Fruit fly (Drosophila melanogaster) whole organism, embryonic: Measurements from ENCODE around the gene opa.
A peak's percentile ranks its signal among the peaks of the same experiment; 100 is the strongest.

ENCODE experiments used
- Atf6 ChIP-seq: fragments of 200-800 bp; sonication (Bioruptor generic); IDR thresholded peaks from 2 replicates; pipeline ENCODE4 v1.3.6; 2022; ENCODE audit warnings: missing biosample characterization, missing genetic modification characterization
- CG10274 ChIP-seq: fragments of 200-800 bp; sonication (Bioruptor generic); optimal IDR thresholded peaks from 3 replicates; lab custom pipeline; 2017; ENCODE audit warnings: missing biosample characterization, mild to moderate bottlenecking, missing genetic modification characterization
- CG11247 ChIP-seq: fragments of 200-800 bp; sonication (Bioruptor generic); IDR thresholded peaks from 2 replicates; pipeline ENCODE4 v1.3.6; 2022; ENCODE audit warnings: missing biosample characterization, missing genetic modification characterization
- CG11456 ChIP-seq: fragments of 200-800 bp; sonication (Bioruptor generic); IDR thresholded peaks from 3 replicates; pipeline ENCODE4 v1.3.6; 2022; ENCODE audit warnings: missing biosample characterization, missing genetic modification characterization
- CG12659 ChIP-seq: fragments of 200-800 bp; sonication (Bioruptor generic); optimal IDR thresholded peaks from 3 replicates; lab custom pipeline; 2017; ENCODE audit warnings: mild to moderate bottlenecking, missing biosample characterization, missing genetic modification reagents, missing genetic modification characterization
- CG13123 ChIP-seq: fragments of 200-800 bp; sonication (Bioruptor generic); optimal IDR thresholded peaks from 2 replicates; lab custom pipeline; 2016; ENCODE audit warnings: missing biosample characterization, missing genetic modification characterization
- CG13624 ChIP-seq: fragments of 200-800 bp; sonication (Bioruptor generic); optimal IDR thresholded peaks from 2 replicates; lab custom pipeline; 2016; ENCODE audit warnings: missing biosample characterization, missing genetic modification characterization
- CG14860 ChIP-seq: fragments of 200-800 bp; sonication (Bioruptor generic); IDR thresholded peaks from 3 replicates; pipeline ENCODE4 v1.3.6; 2022; ENCODE audit warnings: missing biosample characterization, missing genetic modification characterization; ENCODE audit not compliant: partially characterized antibody
- CG15696 ChIP-seq: fragments of 200-800 bp; sonication (Bioruptor generic); optimal IDR thresholded peaks from 2 replicates; lab custom pipeline; 2019; ENCODE audit warnings: missing biosample characterization, mild to moderate bottlenecking, missing genetic modification characterization, moderate library complexity
- CG1602 ChIP-seq: fragments of 200-800 bp; sonication (Bioruptor generic); optimal IDR thresholded peaks from 3 replicates; lab custom pipeline; 2016; ENCODE audit warnings: missing biosample characterization, missing genetic modification characterization
- CG16779 ChIP-seq: fragments of 200-800 bp; sonication (Bioruptor generic); IDR thresholded peaks from 2 replicates; pipeline ENCODE4 v1.3.6; 2022; ENCODE audit warnings: missing biosample characterization, missing genetic modification characterization
- CG18476 ChIP-seq: fragments of 200-800 bp; sonication (Bioruptor generic); optimal IDR thresholded peaks from 2 replicates; lab custom pipeline; 2016; ENCODE audit warnings: missing biosample characterization, mild to moderate bottlenecking, missing genetic modification characterization
- CG31224 ChIP-seq: fragments of 200-800 bp; sonication (Bioruptor generic); IDR thresholded peaks from 2 replicates; pipeline ENCODE4 v1.3.6; 2022; ENCODE audit warnings: missing biosample characterization, missing genetic modification characterization
- CG32532 ChIP-seq: fragments of 200-800 bp; sonication (Bioruptor generic); IDR thresholded peaks from 2 replicates; pipeline ENCODE4 v1.3.6; 2022; ENCODE audit warnings: missing biosample characterization, missing genetic modification characterization
- CG3726 ChIP-seq: fragments of 200-800 bp; sonication (Bioruptor generic); IDR thresholded peaks from 3 replicates; pipeline ENCODE4, ENCODE4 v1.3.6; 2022; ENCODE audit warnings: missing biosample characterization, missing genetic modification characterization
- CG43689 ChIP-seq: fragments of 200-800 bp; sonication (Bioruptor generic); IDR thresholded peaks from 2 replicates; pipeline ENCODE4 v1.3.6; 2022; ENCODE audit warnings: missing biosample characterization, missing genetic modification characterization
- CG6813 ChIP-seq: fragments of 200-800 bp; sonication (Bioruptor generic); optimal IDR thresholded peaks from 2 replicates; lab custom pipeline; 2017; ENCODE audit warnings: missing biosample characterization, missing genetic modification characterization, mild to moderate bottlenecking, moderate library complexity, missing genetic modification reagents
- CG8765 ChIP-seq: fragments of 200-800 bp; sonication (Bioruptor generic); IDR thresholded peaks from 2 replicates; pipeline ENCODE4 v1.3.6; 2022; ENCODE audit warnings: missing biosample characterization, missing genetic modification characterization
- CG9437 ChIP-seq: fragments of 200-800 bp; sonication (Bioruptor generic); optimal IDR thresholded peaks from 2 replicates; lab custom pipeline; 2018; ENCODE audit warnings: missing biosample characterization, mild to moderate bottlenecking, missing genetic modification characterization
- CG9609 ChIP-seq: fragments of 200-800 bp; sonication (Bioruptor generic); optimal IDR thresholded peaks from 3 replicates; lab custom pipeline; 2016; ENCODE audit warnings: missing biosample characterization, missing genetic modification characterization
- CG9727 ChIP-seq: fragments of 200-800 bp; sonication (Bioruptor generic); optimal IDR thresholded peaks from 3 replicates; lab custom pipeline; 2017; ENCODE audit warnings: missing biosample characterization, mild to moderate bottlenecking, missing genetic modification characterization
- Dek ChIP-seq: fragments of 200-800 bp; sonication (Bioruptor generic); optimal IDR thresholded peaks from 3 replicates; lab custom pipeline; 2019; ENCODE audit warnings: missing biosample characterization, mild to moderate bottlenecking, missing genetic modification characterization, moderate library complexity
- Dref ChIP-seq: fragments of 200-800 bp; sonication (Bioruptor generic); IDR thresholded peaks from 2 replicates; pipeline ENCODE4 v1.3.6; 2022; ENCODE audit warnings: missing biosample characterization, missing genetic modification characterization
- E2f1 ChIP-seq: fragments of 200-800 bp; sonication (Bioruptor generic); IDR thresholded peaks from 2 replicates; pipeline ENCODE4 v1.3.6; 2022; ENCODE audit warnings: missing biosample characterization, missing genetic modification characterization
- Fer1 ChIP-seq: fragments of 200-800 bp; sonication (Bioruptor generic); optimal IDR thresholded peaks from 2 replicates; lab custom pipeline; 2017; ENCODE audit warnings: missing biosample characterization, mild to moderate bottlenecking, missing genetic modification characterization
- H15 ChIP-seq: fragments of 200-800 bp; sonication (Bioruptor generic); IDR thresholded peaks from 3 replicates; pipeline ENCODE4 v1.3.6; 2022; ENCODE audit warnings: missing biosample characterization, missing genetic modification characterization
- Hey ChIP-seq: fragments of 200-800 bp; sonication (Bioruptor generic); optimal IDR thresholded peaks from 3 replicates; lab custom pipeline; 2018; ENCODE audit warnings: missing biosample characterization, mild to moderate bottlenecking, missing genetic modification characterization
- Hr39 ChIP-seq: fragments of >200 bp; optimal IDR thresholded peaks from 2 replicates; lab custom pipeline; 2017
- Jarid2 ChIP-seq: fragments of 200-800 bp; sonication (Bioruptor generic); optimal IDR thresholded peaks from 3 replicates; lab custom pipeline; 2017; ENCODE audit warnings: mild to moderate bottlenecking, missing biosample characterization, missing genetic modification reagents, missing genetic modification characterization
- MBD-R2 ChIP-seq: fragments of 200-800 bp; sonication (Bioruptor generic); IDR thresholded peaks from 2 replicates; pipeline ENCODE4 v1.3.6; 2022; ENCODE audit warnings: missing biosample characterization, missing genetic modification characterization
- NC2α ChIP-seq: fragments of 200-800 bp; sonication (Bioruptor generic); optimal IDR thresholded peaks from 2 replicates; lab custom pipeline; 2016; ENCODE audit warnings: missing biosample characterization, missing genetic modification characterization
- Nf-YA ChIP-seq: fragments of 200-800 bp; sonication (Bioruptor generic); IDR thresholded peaks from 2 replicates; pipeline ENCODE4 v1.3.6; 2022; ENCODE audit warnings: missing biosample characterization, missing genetic modification characterization
- Scr ChIP-seq: fragments of 200-800 bp; sonication (Bioruptor generic); IDR thresholded peaks from 2 replicates; pipeline ENCODE4 v1.3.6; 2022; ENCODE audit warnings: missing biosample characterization, missing genetic modification characterization; ENCODE audit not compliant: partially characterized antibody
- Taf1 ChIP-seq: fragments of 200-800 bp; sonication (Bioruptor generic); IDR thresholded peaks from 2 replicates; pipeline ENCODE4 v1.3.6; 2022; ENCODE audit warnings: missing biosample characterization, missing genetic modification characterization
- Tbp ChIP-seq: fragments of >200 bp; optimal IDR thresholded peaks from 2 replicates; lab custom pipeline; 2018; ENCODE audit warnings: missing biosample characterization, missing genetic modification characterization
- aop ChIP-seq: fragments of 200-800 bp; sonication (Bioruptor generic); IDR thresholded peaks from 2 replicates; pipeline ENCODE4 v1.3.6; 2022; ENCODE audit warnings: missing biosample characterization, missing genetic modification characterization
- ci ChIP-seq: fragments of 200-800 bp; sonication (Bioruptor generic); IDR thresholded peaks from 3 replicates; pipeline ENCODE4 v1.3.6; 2022; ENCODE audit warnings: missing biosample characterization, missing genetic modification characterization
- corto ChIP-seq: fragments of 200-800 bp; sonication (Bioruptor generic); optimal IDR thresholded peaks from 2 replicates; lab custom pipeline; 2016; ENCODE audit warnings: missing biosample characterization, mild to moderate bottlenecking, missing genetic modification characterization, moderate library complexity
- dm ChIP-seq: fragments of 200-800 bp; sonication (Bioruptor generic); optimal IDR thresholded peaks from 3 replicates; lab custom pipeline; 2016; ENCODE audit warnings: missing biosample characterization, missing genetic modification characterization
- en ChIP-seq: fragments of 200-800 bp; sonication (Bioruptor generic); optimal IDR thresholded peaks from 2 replicates; lab custom pipeline; 2016; ENCODE audit warnings: missing biosample characterization, missing genetic modification characterization
- fd64A ChIP-seq: fragments of 200-800 bp; sonication (Bioruptor generic); optimal IDR thresholded peaks from 3 replicates; lab custom pipeline; 2018; ENCODE audit warnings: missing biosample characterization, mild to moderate bottlenecking, missing genetic modification characterization
- fru ChIP-seq: fragments of >200 bp; optimal IDR thresholded peaks from 2 replicates; lab custom pipeline; 2017
- ftz-f1 ChIP-seq: fragments of 200-800 bp; sonication (Bioruptor generic); optimal IDR thresholded peaks from 2 replicates; lab custom pipeline; 2016; ENCODE audit warnings: missing biosample characterization, missing genetic modification characterization
- fu2 ChIP-seq: fragments of 200-800 bp; sonication (Bioruptor generic); optimal IDR thresholded peaks from 2 replicates; lab custom pipeline; 2016; ENCODE audit warnings: missing biosample characterization, missing genetic modification characterization
- gem ChIP-seq: fragments of 200-800 bp; sonication (Bioruptor generic); optimal IDR thresholded peaks from 2 replicates; lab custom pipeline; 2019; ENCODE audit warnings: missing biosample characterization, mild to moderate bottlenecking, missing genetic modification characterization, moderate library complexity
- gsb-n ChIP-seq: fragments of 200-800 bp; sonication (Bioruptor generic); optimal IDR thresholded peaks from 3 replicates; lab custom pipeline; 2018; ENCODE audit warnings: missing biosample characterization, mild to moderate bottlenecking, missing genetic modification characterization
- hth ChIP-seq: fragments of >200 bp; optimal IDR thresholded peaks from 2 replicates; lab custom pipeline; 2017; ENCODE audit warnings: inconsistent platforms
- lmd ChIP-seq: fragments of 200-800 bp; sonication (Bioruptor generic); IDR thresholded peaks from 2 replicates; pipeline ENCODE4 v1.3.6; 2022; ENCODE audit warnings: missing biosample characterization, missing genetic modification characterization
- mam ChIP-seq: fragments of 200-800 bp; sonication (Bioruptor generic); optimal IDR thresholded peaks from 3 replicates; lab custom pipeline; 2016; ENCODE audit warnings: missing biosample characterization, missing genetic modification characterization
- repo ChIP-seq: fragments of 200-800 bp; sonication (Bioruptor generic); optimal IDR thresholded peaks from 2 replicates; lab custom pipeline; 2016; ENCODE audit warnings: missing biosample characterization, missing genetic modification characterization
- sima ChIP-seq: fragments of 200-800 bp; sonication (Bioruptor generic); optimal IDR thresholded peaks from 2 replicates; lab custom pipeline; 2016; ENCODE audit warnings: missing biosample characterization, missing genetic modification characterization
- slp2 ChIP-seq: fragments of 200-800 bp; sonication (Bioruptor generic); optimal IDR thresholded peaks from 2 replicates; lab custom pipeline; 2016; ENCODE audit warnings: missing biosample characterization, missing genetic modification characterization
- ttk ChIP-seq: fragments of 200-800 bp; sonication (Bioruptor generic); IDR thresholded peaks from 2 replicates; pipeline ENCODE4 v2.1.2; 2022; ENCODE audit warnings: missing biosample characterization, missing genetic modification characterization
- vfl ChIP-seq: fragments of 200-800 bp; sonication (Bioruptor generic); optimal IDR thresholded peaks from 2 replicates; lab custom pipeline; 2016; ENCODE audit warnings: missing biosample characterization, missing genetic modification characterization

Gene opa

DNA sequence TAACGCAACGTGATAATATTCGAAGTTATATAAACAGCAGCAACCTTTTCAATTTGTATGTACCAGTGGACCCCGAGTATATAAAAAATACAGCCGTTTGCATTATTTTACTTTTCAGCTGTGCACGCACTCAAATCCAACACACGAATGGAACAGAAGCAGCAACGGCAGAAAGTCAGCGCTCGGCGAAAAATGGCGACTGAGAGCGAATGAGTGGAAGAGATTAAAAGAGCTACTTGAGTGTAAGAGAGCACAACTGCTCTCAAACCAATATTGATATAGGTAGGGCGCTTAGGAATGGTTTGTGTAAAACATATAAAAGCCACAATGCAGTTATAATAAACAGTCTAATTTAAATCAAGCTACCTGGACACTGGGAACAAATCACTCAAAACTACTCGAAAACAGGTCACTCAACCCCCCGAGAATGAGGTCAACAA, 46.3 kb upstream of the opa start (continued):
- TF ChIP-seq MBD-R2 (GFP tag; lab: Robert Waterston, UW) (no peak; the same call in 1 of the 2 replicates), Hr39 (lab: Kevin White, UChicago) (no peak), fru (no peak), sima (GFP tag; lab: Kevin White, UChicago) (no peak), CG10274 (GFP tag; lab: Kevin White, UChicago) (no peak), lmd (GFP tag; lab: Robert Waterston, UW) (no peak), vfl (peak; percentile 7), fu2 (GFP tag; lab: Kevin White, UChicago) (no peak), NC2α (peak; percentile 43), Atf6 (GFP tag; lab: Robert Waterston, UW) (peak; percentile 59), CG15696 (tag; lab: Kevin White, UChicago) (peak; percentile 34), ttk (GFP tag; lab: Robert Waterston, UW) (no peak), ci (GFP tag; lab: Robert Waterston, UW) (peak; percentile 86), dm (GFP tag; lab: Kevin White, UChicago) (no peak), mam (GFP tag; lab: Kevin White, UChicago) (no peak), ftz-f1 (peak; percentile 33), Jarid2 (GFP tag; lab: Kevin White, UChicago) (peak; percentile 80), Hey (tag; lab: Kevin White, UChicago) (peak; percentile 28), CG31224 (GFP tag; lab: Robert Waterston, UW) (no peak), CG43689 (GFP tag; lab: Robert Waterston, UW) (no peak), CG18476 (GFP tag; lab: Kevin White, UChicago) (peak; percentile 43), Tbp (GFP tag; lab: Kevin White, UChicago) (no peak), CG13123 (peak; percentile 72), gsb-n (tag; lab: Kevin White, UChicago) (peak; percentile 23), Fer1 (GFP tag; lab: Kevin White, UChicago) (peak; percentile 84), CG12659 (GFP tag; lab: Kevin White, UChicago) (peak; percentile 66), CG32532 (GFP tag; lab: Robert Waterston, UW) (no peak), slp2 (no peak), H15 (no peak), Nf-YA (GFP tag; lab: Robert Waterston, UW) (no peak), Taf1 (GFP tag; lab: Robert Waterston, UW) (no peak), gem (peak; percentile 45), CG11456 (GFP tag; lab: Robert Waterston, UW) (no peak), E2f1 (GFP tag; lab: Robert Waterston, UW) (no peak), CG9609 (peak; percentile 32), CG16779 (no peak), hth (lab: Kevin White, UChicago) (no peak), CG9727 (GFP tag; lab: Kevin White, UChicago) (peak; percentile 69), CG8765 (GFP tag; lab: Robert Waterston, UW) (no peak), CG1602 (no peak), Scr (no peak), CG6813 (GFP tag; lab: Kevin White, UChicago) (peak; percentile 91), corto (GFP tag; lab: Kevin White, UChicago) (no peak), CG13624 (GFP tag; lab: Kevin White, UChicago) (peak; percentile 8), Dek (tag; lab: Kevin White, UChicago) (no peak), en (peak; percentile 61), aop (GFP tag; lab: Robert Waterston, UW) (no peak), CG14860 (GFP tag; lab: Robert Waterston, UW) (no peak), Dref (no peak), CG11247 (GFP tag; lab: Robert Waterston, UW) (no peak), CG3726 (GFP tag; lab: Robert Waterston, UW) (no peak), fd64A (peak; percentile 85), CG9437 (GFP tag; lab: Kevin White, UChicago) (peak; percentile 29), repo (GFP tag; lab: Kevin White, UChicago) (peak; percentile 42)
